Fruit fly (Drosophila melanogaster): Measurements from ENCODE around the gene Met.

Met gene

dm6 chrX:11658181-11658842 lies 42.4 kb downstream of the Met start:
- no peak for TF ChIP-seq CTCF (optimal IDR thresholded peaks at IDR 0.05)
- TF ChIP-seq CG8478 (optimal IDR thresholded peaks at IDR 0.05): no peak

dm6 chrX:11659080-11659479 lies 43.2 kb downstream of the Met start:
- no peak for TF ChIP-seq CG8478 (optimal IDR thresholded peaks at IDR 0.05)
- no peak for TF ChIP-seq CTCF (optimal IDR thresholded peaks at IDR 0.05)

- TF ChIP-seq CG8478 (optimal IDR thresholded peaks at IDR 0.05) (no peak), CTCF (optimal IDR thresholded peaks at IDR 0.05) (no peak)
Observed at dm6 chrX:11659634-11660033, 43.7 kb downstream of the Met start.

DNA sequence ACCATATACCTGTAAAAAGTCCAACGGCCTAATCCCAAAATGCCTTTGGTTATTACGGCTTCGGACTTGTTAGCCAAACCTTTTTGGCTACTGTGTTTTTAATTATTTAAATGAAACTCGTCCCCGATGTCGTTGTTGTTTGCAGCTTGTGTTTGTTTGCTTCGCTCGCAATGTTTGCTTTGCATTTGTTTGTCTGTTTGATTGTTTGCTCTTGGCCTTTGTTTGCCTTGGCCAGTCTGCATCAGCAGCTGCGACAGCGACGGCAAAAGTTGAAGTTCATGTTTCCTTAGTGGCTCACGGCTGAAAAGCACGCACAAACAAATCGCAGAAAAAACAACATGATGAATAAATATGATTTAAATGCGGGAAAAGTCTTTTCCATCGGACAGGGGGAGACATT lies 44.6 kb downstream of the Met start:
- TF ChIP-seq CTCF (optimal IDR thresholded peaks at IDR 0.05): no peak
- TF ChIP-seq CG8478 (optimal IDR thresholded peaks at IDR 0.05): no peak

DNA sequence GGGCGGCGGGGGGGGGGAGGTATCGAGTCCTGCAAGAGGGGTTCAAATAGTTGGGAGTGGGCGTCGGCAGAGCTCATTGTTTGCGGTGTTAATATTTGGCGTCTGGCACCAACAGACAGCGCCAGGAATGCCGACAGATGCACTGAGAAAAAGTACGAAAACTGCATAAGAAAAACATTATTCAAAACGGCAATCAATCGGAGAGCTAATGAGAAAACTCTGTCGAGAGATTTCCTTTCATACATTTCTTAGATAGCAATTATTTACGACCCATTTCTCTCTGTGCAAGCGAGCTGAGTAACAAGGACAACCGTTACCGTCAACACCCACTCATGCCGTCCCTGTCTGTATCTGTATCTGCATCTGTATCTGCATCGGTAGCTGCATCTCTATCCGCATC lies 48.1 kb downstream of the Met start:
- no peak for TF ChIP-seq CG8478 (optimal IDR thresholded peaks at IDR 0.05)
- TF ChIP-seq CTCF (optimal IDR thresholded peaks at IDR 0.05): no peak

All from S2 (cell line).